Fruit fly (Drosophila melanogaster) Kc167 (cell line): ENCODE results near the gene Arfrp1.

Source experiments
- Myc ChIP-seq: fragments of >200 bp; optimal IDR thresholded peaks from 2 replicates; lab custom pipeline; 2017; ENCODE audit warnings: missing external identifiers
- Sin3A ChIP-seq: fragments of >200 bp; optimal IDR thresholded peaks from 2 replicates; lab custom pipeline; 2018; ENCODE audit warnings: missing external identifiers
- h ChIP-seq: fragments of >200 bp; optimal IDR thresholded peaks from 3 replicates; lab custom pipeline; 2018; ENCODE audit warnings: missing external identifiers
- insv ChIP-seq: fragments of >200 bp; optimal IDR thresholded peaks from 3 replicates; lab custom pipeline; 2018; ENCODE audit warnings: missing external identifiers
- psq ChIP-seq: fragments of >200 bp; optimal IDR thresholded peaks from 2 replicates; lab custom pipeline; 2017; ENCODE audit warnings: missing external identifiers
- ttk ChIP-seq: sonication (Bioruptor generic); optimal IDR thresholded peaks from 2 replicates; lab custom pipeline; 2017; ENCODE audit warnings: missing external identifiers

Arfrp1 gene

dm6 chrX:9120828-9121754 is 14.2 kb downstream of the Arfrp1 start:
- no peak for TF ChIP-seq insv (lab: Kevin White, UChicago)
- TF ChIP-seq ttk (lab: Kevin White, UChicago): no peak
- no peak for TF ChIP-seq psq (lab: Kevin White, UChicago)
- no peak for TF ChIP-seq Sin3A
- no peak for TF ChIP-seq Myc
- TF ChIP-seq h: no peak

- TF ChIP-seq ttk (lab: Kevin White, UChicago): no peak
Measured at dm6 chrX:9122492-9122891, 15.6 kb downstream of the Arfrp1 start.

dm6 chrX:9127264-9128011 is 20.6 kb downstream of the Arfrp1 start:
- TF ChIP-seq psq (lab: Kevin White, UChicago) (no peak), Sin3A (no peak), h (no peak), insv (lab: Kevin White, UChicago) (no peak), Myc (no peak), ttk (lab: Kevin White, UChicago) (no peak)

dm6 chrX:9128012-9128280 is 21.1 kb downstream of the Arfrp1 start:
- TF ChIP-seq psq (lab: Kevin White, UChicago) (no peak), ttk (lab: Kevin White, UChicago) (no peak), insv (lab: Kevin White, UChicago) (no peak), h (no peak), Myc (no peak), Sin3A (no peak)

dm6 chrX:9129436-9129835 is 22.6 kb downstream of the Arfrp1 start:
- no peak for TF ChIP-seq ttk (lab: Kevin White, UChicago)
- no peak for TF ChIP-seq Myc
- TF ChIP-seq h: no peak
- TF ChIP-seq Sin3A: no peak
- TF ChIP-seq insv (lab: Kevin White, UChicago): no peak
- no peak for TF ChIP-seq psq (lab: Kevin White, UChicago)

dm6 chrX:9130243-9130642 is 23.4 kb downstream of the Arfrp1 start:
- TF ChIP-seq psq (lab: Kevin White, UChicago) (no peak), Sin3A (no peak), h (no peak), ttk (lab: Kevin White, UChicago) (no peak), Myc (no peak), insv (lab: Kevin White, UChicago) (no peak)

- no peak for TF ChIP-seq psq (lab: Kevin White, UChicago)
- no peak for TF ChIP-seq Sin3A
- no peak for TF ChIP-seq insv (lab: Kevin White, UChicago)
Measured at dm6 chrX:9131523-9131922, 24.7 kb downstream of the Arfrp1 start.

dm6 chrX:9132589-9133237 is 25.8 kb downstream of the Arfrp1 start:
- no peak for TF ChIP-seq insv (lab: Kevin White, UChicago)
- TF ChIP-seq Sin3A: no peak
- TF ChIP-seq psq (lab: Kevin White, UChicago): no peak
- TF ChIP-seq ttk (lab: Kevin White, UChicago): no peak
- TF ChIP-seq h: no peak
- TF ChIP-seq Myc: no peak

dm6 chrX:9133577-9134240 is 26.8 kb downstream of the Arfrp1 start:
- TF ChIP-seq ttk (lab: Kevin White, UChicago): no peak
- TF ChIP-seq psq (lab: Kevin White, UChicago): no peak
- no peak for TF ChIP-seq h
- no peak for TF ChIP-seq Sin3A
- no peak for TF ChIP-seq insv (lab: Kevin White, UChicago)
- no peak for TF ChIP-seq Myc

dm6 chrX:9134241-9134849 is 27.5 kb downstream of the Arfrp1 start:
- TF ChIP-seq ttk (lab: Kevin White, UChicago): no peak
- no peak for TF ChIP-seq insv (lab: Kevin White, UChicago)
- no peak for TF ChIP-seq h
- TF ChIP-seq psq (lab: Kevin White, UChicago): no peak
- no peak for TF ChIP-seq Myc

- TF ChIP-seq ttk (lab: Kevin White, UChicago) (no peak), Myc (no peak), Sin3A (no peak), insv (lab: Kevin White, UChicago) (no peak), h (no peak), psq (lab: Kevin White, UChicago) (no peak)
Measured at dm6 chrX:9134922-9135453, 28.1 kb downstream of the Arfrp1 start, which contains the start of gene fend. fend (minus strand) TSS chrX:9135099.
